Worm (Caenorhabditis elegans): ENCODE results near the gene C45B2.1.

- no peak for TF ChIP-seq nhr-77 (tag; optimal IDR thresholded peaks at IDR 0.05)
- TF ChIP-seq egl-27 (tag; optimal IDR thresholded peaks at IDR 0.05), result no peak
- no peak for TF ChIP-seq skn-1 (tag; optimal IDR thresholded peaks at IDR 0.05)
- no peak for TF ChIP-seq ZK546.5 (tag; optimal IDR thresholded peaks at IDR 0.05)
- TF ChIP-seq unc-62 (GFP tag; optimal IDR thresholded peaks at IDR 0.05), result no peak
- TF ChIP-seq unc-39 (tag; optimal IDR thresholded peaks at IDR 0.05), result no peak
- TF ChIP-seq ama-1 (optimal IDR thresholded peaks at IDR 0.05), result no peak
- no peak for TF ChIP-seq ceh-82 (tag; optimal IDR thresholded peaks at IDR 0.05)
- TF ChIP-seq lin-39 (tag; optimal IDR thresholded peaks at IDR 0.05), result no peak
- TF ChIP-seq nhr-23 (tag; optimal IDR thresholded peaks at IDR 0.05), result no peak
- no peak for TF ChIP-seq aly-2 (tag; optimal IDR thresholded peaks at IDR 0.05)
- no peak for TF ChIP-seq R02D3.7 (tag; optimal IDR thresholded peaks at IDR 0.05)
- TF ChIP-seq elt-3 (tag; optimal IDR thresholded peaks at IDR 0.05), result no peak
These were observed 4.1 kb upstream of the C45B2.1 start for ce11 chrX:6081793-6082192.
